Worm (Caenorhabditis elegans): ENCODE results near the gene F37C4.8.

DNA sequence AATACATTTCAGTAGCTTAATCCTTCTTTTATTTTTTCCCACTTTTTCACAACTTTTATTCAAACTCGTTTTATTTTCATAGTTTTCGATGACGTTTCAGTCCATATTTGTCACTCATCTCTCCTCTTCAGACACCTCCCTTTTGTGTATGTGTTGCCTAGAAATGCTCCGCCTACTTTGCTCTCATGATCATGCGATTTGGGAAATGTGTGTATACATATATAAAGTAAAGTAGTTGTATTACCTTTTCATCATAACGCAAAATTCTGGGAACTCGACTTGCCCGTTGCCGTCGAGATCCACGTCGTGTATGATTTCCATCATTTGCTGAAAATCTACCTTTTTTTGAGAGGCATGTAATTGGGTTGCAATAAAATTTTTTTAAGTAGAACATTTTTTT, 49.0 kb downstream of the F37C4.8 start:
- TF ChIP-seq nhr-12 (tag; optimal IDR thresholded peaks at IDR 0.05) (no peak), jun-1 (tag; optimal IDR thresholded peaks at IDR 0.05) (no peak), unc-98 (GFP tag; IDR thresholded peaks at IDR 0.05) (no peak), ztf-11 (tag; optimal IDR thresholded peaks at IDR 0.05) (no peak), efl-1 (optimal IDR thresholded peaks at IDR 0.05) (no peak), efl-1 (GFP tag; optimal IDR thresholded peaks at IDR 0.05 in 1 of 2) (peak in 1 of 2 experiments; percentile 73), elt-2 (tag; optimal IDR thresholded peaks at IDR 0.05) (no peak), lin-15B (tag; optimal IDR thresholded peaks at IDR 0.05) (no peak), lir-3 (tag; optimal IDR thresholded peaks at IDR 0.05; ENCODE audit: poor library complexity) (no peak), egl-27 (tag; optimal IDR thresholded peaks at IDR 0.05) (no peak)

All from whole organism, L1 larva.